Worm (Caenorhabditis elegans) whole organism, L3 larva: ENCODE data around the gene pssy-2.

Experiments
- jun-1 ChIP-seq: fragments of 150-350 bp; optimal IDR thresholded peaks from 2 replicates; lab custom pipeline; 2014; ENCODE audit warnings: missing biosample characterization, missing genetic modification reagents, missing genetic modification characterization
- lin-39 ChIP-seq: fragments of 150-350 bp; optimal IDR thresholded peaks from 2 replicates; lab custom pipeline; 2018; ENCODE audit warnings: missing biosample characterization, missing genetic modification reagents, missing genetic modification characterization
- lsy-12 ChIP-seq: sonication (generic microtip); optimal IDR thresholded peaks from 2 replicates; lab custom pipeline; 2016; ENCODE audit warnings: mild to moderate bottlenecking, missing genetic modification characterization, missing compliant biosample characterization
- nhr-28 ChIP-seq: fragments of 150-350 bp; optimal IDR thresholded peaks from 2 replicates; lab custom pipeline; 2014; ENCODE audit warnings: missing biosample characterization, missing genetic modification characterization
- pha-4 ChIP-seq: fragments of 150-350 bp; optimal IDR thresholded peaks from 2 replicates; lab custom pipeline; 2014; ENCODE audit warnings: missing biosample characterization, missing genetic modification reagents, missing genetic modification characterization
- pqm-1 ChIP-seq: fragments of 150-350 bp; optimal IDR thresholded peaks from 2 replicates; lab custom pipeline; 2017; ENCODE audit warnings: missing biosample characterization, missing genetic modification characterization, inconsistent platforms
- snpc-4 ChIP-seq: fragments of 150-350 bp; optimal IDR thresholded peaks from 2 replicates; lab custom pipeline; 2014; ENCODE audit warnings: missing biosample characterization, missing genetic modification characterization
- unc-62 ChIP-seq: fragments of 150-350 bp; sonication (generic microtip); optimal IDR thresholded peaks from 4 replicates; lab custom pipeline; 2014; ENCODE audit warnings: missing biosample characterization, missing genetic modification reagents, missing genetic modification characterization

ce11 chrIII:13423414-13423813 lies 48.2 kb upstream of the pssy-2 start, which contains the start of gene exo-1:
- TF ChIP-seq nhr-28 (tag; lab: Kevin White, UChicago), result no peak
- no peak for TF ChIP-seq lsy-12
- TF ChIP-seq jun-1 (tag; lab: Kevin White, UChicago), result no peak
- TF ChIP-seq pha-4 (tag; lab: Kevin White, UChicago), result peak; percentile 79
- TF ChIP-seq lin-39 (tag; lab: Kevin White, UChicago), result no peak
- TF ChIP-seq unc-62 (GFP tag; lab: Kevin White, UChicago), result no peak
- TF ChIP-seq pqm-1 (tag; lab: Kevin White, UChicago), result peak; percentile 70
- no peak for TF ChIP-seq snpc-4 (tag; lab: Kevin White, UChicago)
